Fruit fly (Drosophila melanogaster) whole organism, embryonic: Measurements from ENCODE around the gene Ptp99A.

Source experiments
- Adf1 ChIP-seq: fragments of 200-800 bp; sonication (Bioruptor generic); IDR thresholded peaks from 2 replicates; pipeline ENCODE4 v1.3.6; 2022; ENCODE audit warnings: missing biosample characterization, missing genetic modification characterization
- Atf6 ChIP-seq: fragments of 200-800 bp; sonication (Bioruptor generic); IDR thresholded peaks from 2 replicates; pipeline ENCODE4 v1.3.6; 2022; ENCODE audit warnings: missing biosample characterization, missing genetic modification characterization
- CG10274 ChIP-seq: fragments of 200-800 bp; sonication (Bioruptor generic); optimal IDR thresholded peaks from 3 replicates; lab custom pipeline; 2017; ENCODE audit warnings: missing biosample characterization, mild to moderate bottlenecking, missing genetic modification characterization
- CG1233 ChIP-seq: fragments of 200-800 bp; sonication (Bioruptor generic); optimal IDR thresholded peaks from 4 replicates; lab custom pipeline; 2018; ENCODE audit warnings: missing biosample characterization, mild to moderate bottlenecking, missing genetic modification characterization
- CG12942 ChIP-seq: fragments of 200-800 bp; sonication (Bioruptor generic); optimal IDR thresholded peaks from 3 replicates; lab custom pipeline; 2016; ENCODE audit warnings: missing biosample characterization, missing genetic modification characterization
- CG17568 ChIP-seq: fragments of 200-800 bp; sonication (Bioruptor generic); optimal IDR thresholded peaks from 2 replicates; lab custom pipeline; 2018; ENCODE audit warnings: missing biosample characterization, mild to moderate bottlenecking, missing genetic modification characterization, moderate library complexity
- CG3065 ChIP-seq: fragments of 200-800 bp; sonication (Bioruptor generic); optimal IDR thresholded peaks from 2 replicates; lab custom pipeline; 2016; ENCODE audit warnings: missing biosample characterization, missing genetic modification characterization
- CG31388 ChIP-seq: fragments of 200-800 bp; sonication (Bioruptor generic); optimal IDR thresholded peaks from 2 replicates; lab custom pipeline; 2016; ENCODE audit warnings: missing biosample characterization, missing genetic modification characterization
- CG3281 ChIP-seq: fragments of 200-800 bp; sonication (Bioruptor generic); optimal IDR thresholded peaks from 3 replicates; lab custom pipeline; 2017; ENCODE audit warnings: missing biosample characterization, mild to moderate bottlenecking, missing genetic modification characterization
- CG34376 ChIP-seq: fragments of 200-800 bp; sonication (Bioruptor generic); optimal IDR thresholded peaks from 2 replicates; lab custom pipeline; 2018; ENCODE audit warnings: missing biosample characterization, mild to moderate bottlenecking, missing genetic modification characterization
- CG4360 ChIP-seq: fragments of 200-800 bp; sonication (Bioruptor generic); IDR thresholded peaks from 2 replicates; pipeline ENCODE4 v1.3.6; 2022; ENCODE audit warnings: missing biosample characterization, missing genetic modification characterization
- CG4617 ChIP-seq: fragments of 200-800 bp; sonication (Bioruptor generic); optimal IDR thresholded peaks from 3 replicates; lab custom pipeline; 2016; ENCODE audit warnings: missing biosample characterization, missing genetic modification characterization, borderline replicate concordance
- CG5953 ChIP-seq: fragments of 200-800 bp; sonication (Bioruptor generic); IDR thresholded peaks from 2 replicates; pipeline ENCODE4 v1.3.6; 2022; ENCODE audit warnings: missing biosample characterization, missing genetic modification characterization
- CG6813 ChIP-seq: fragments of 200-800 bp; sonication (Bioruptor generic); optimal IDR thresholded peaks from 2 replicates; lab custom pipeline; 2017; ENCODE audit warnings: missing biosample characterization, missing genetic modification characterization, mild to moderate bottlenecking, moderate library complexity, missing genetic modification reagents
- CG7556 ChIP-seq: fragments of 200-800 bp; sonication (Bioruptor generic); optimal IDR thresholded peaks from 2 replicates; lab custom pipeline; 2017; ENCODE audit warnings: missing biosample characterization, mild to moderate bottlenecking, missing genetic modification characterization
- Dfd ChIP-seq, 2 experiments: fragments of >200 bp; optimal IDR thresholded peaks; 2 replicates each; lab custom pipeline; 2017; ENCODE audit warnings: missing biosample characterization in 2 of 2, missing genetic modification characterization in 2 of 2
- Dref ChIP-seq: fragments of 200-800 bp; sonication (Bioruptor generic); IDR thresholded peaks from 2 replicates; pipeline ENCODE4 v1.3.6; 2022; ENCODE audit warnings: missing biosample characterization, missing genetic modification characterization
- ERR ChIP-seq: fragments of 200-800 bp; sonication (Bioruptor generic); optimal IDR thresholded peaks from 2 replicates; lab custom pipeline; 2016; ENCODE audit warnings: missing biosample characterization, missing genetic modification characterization
- Fer2 ChIP-seq: fragments of 200-800 bp; sonication (Bioruptor generic); optimal IDR thresholded peaks from 2 replicates; lab custom pipeline; 2018; ENCODE audit warnings: missing biosample characterization, mild to moderate bottlenecking, missing genetic modification characterization, moderate library complexity
- Fer3 ChIP-seq: fragments of 200-800 bp; sonication (Bioruptor generic); optimal IDR thresholded peaks from 2 replicates; lab custom pipeline; 2018; ENCODE audit warnings: missing biosample characterization, mild to moderate bottlenecking, missing genetic modification characterization, moderate library complexity
- HmgD ChIP-seq: fragments of 200-800 bp; sonication (Bioruptor generic); optimal IDR thresholded peaks from 3 replicates; lab custom pipeline; 2016; ENCODE audit warnings: missing biosample characterization, missing genetic modification characterization
- Hmr ChIP-seq: fragments of 200-800 bp; sonication (Bioruptor generic); optimal IDR thresholded peaks from 3 replicates; lab custom pipeline; 2017; ENCODE audit warnings: mild to moderate bottlenecking, missing biosample characterization, missing genetic modification reagents, missing genetic modification characterization
- MESR4 ChIP-seq: fragments of 200-800 bp; sonication (Bioruptor generic); optimal IDR thresholded peaks from 2 replicates; lab custom pipeline; 2018; ENCODE audit warnings: missing biosample characterization, mild to moderate bottlenecking, missing genetic modification characterization, moderate library complexity
- NC2α ChIP-seq: fragments of 200-800 bp; sonication (Bioruptor generic); optimal IDR thresholded peaks from 2 replicates; lab custom pipeline; 2016; ENCODE audit warnings: missing biosample characterization, missing genetic modification characterization
- Nf-YC ChIP-seq: fragments of 200-800 bp; optimal IDR thresholded peaks from 3 replicates; lab custom pipeline; 2019; ENCODE audit warnings: missing biosample characterization, mild to moderate bottlenecking, missing genetic modification characterization, moderate library complexity
- Spps ChIP-seq: fragments of 200-800 bp; sonication (Bioruptor generic); optimal IDR thresholded peaks from 2 replicates; lab custom pipeline; 2018; ENCODE audit warnings: missing biosample characterization, mild to moderate bottlenecking, missing genetic modification characterization
- Xrp1 ChIP-seq: fragments of 200-800 bp; sonication (Bioruptor generic); IDR thresholded peaks from 2 replicates; pipeline ENCODE4 v1.3.6; 2022; ENCODE audit warnings: missing biosample characterization, missing genetic modification characterization
- aop ChIP-seq: fragments of 200-800 bp; sonication (Bioruptor generic); IDR thresholded peaks from 2 replicates; pipeline ENCODE4 v1.3.6; 2022; ENCODE audit warnings: missing biosample characterization, missing genetic modification characterization
- ap ChIP-seq: fragments of 200-800 bp; sonication (Bioruptor generic); IDR thresholded peaks from 2 replicates; pipeline ENCODE4 v1.3.6; 2022; ENCODE audit warnings: missing biosample characterization, missing genetic modification characterization
- bigmax ChIP-seq: fragments of 200-800 bp; sonication (Bioruptor generic); optimal IDR thresholded peaks from 2 replicates; lab custom pipeline; 2018; ENCODE audit warnings: missing biosample characterization, mild to moderate bottlenecking, missing genetic modification characterization
- cg ChIP-seq: fragments of 200-800 bp; sonication (Bioruptor generic); optimal IDR thresholded peaks from 3 replicates; lab custom pipeline; 2019; ENCODE audit warnings: missing biosample characterization, mild to moderate bottlenecking, missing genetic modification characterization, moderate library complexity
- ci ChIP-seq: fragments of 200-800 bp; sonication (Bioruptor generic); IDR thresholded peaks from 3 replicates; pipeline ENCODE4 v1.3.6; 2022; ENCODE audit warnings: missing biosample characterization, missing genetic modification characterization
- crp ChIP-seq, 2 experiments: fragments of 200-800 bp; sonication (Bioruptor generic); optimal IDR thresholded peaks; 2 replicates in 1 of 2; 3 replicates in 1 of 2; lab custom pipeline; 2017; ENCODE audit warnings: missing biosample characterization in 2 of 2, missing genetic modification characterization in 2 of 2, mild to moderate bottlenecking in 1 of 2, moderate library complexity in 1 of 2
- dan ChIP-seq: fragments of 200-800 bp; sonication (Bioruptor generic); IDR thresholded peaks from 2 replicates; pipeline ENCODE4 v1.3.6; 2022; ENCODE audit warnings: missing biosample characterization, missing genetic modification characterization
- danr ChIP-seq: fragments of 200-800 bp; sonication (Bioruptor generic); IDR thresholded peaks from 2 replicates; pipeline ENCODE4 v1.3.6; 2022; ENCODE audit warnings: missing biosample characterization, missing genetic modification characterization
- emc ChIP-seq: fragments of 200-800 bp; sonication (Bioruptor generic); optimal IDR thresholded peaks from 2 replicates; lab custom pipeline; 2016; ENCODE audit warnings: missing biosample characterization, missing genetic modification characterization
- fd102C ChIP-seq: fragments of 200-800 bp; sonication (Bioruptor generic); optimal IDR thresholded peaks from 2 replicates; lab custom pipeline; 2018; ENCODE audit warnings: missing biosample characterization, mild to moderate bottlenecking, missing genetic modification characterization, moderate library complexity
- fd3F ChIP-seq: fragments of 200-800 bp; sonication (Bioruptor generic); optimal IDR thresholded peaks from 2 replicates; lab custom pipeline; 2018; ENCODE audit warnings: missing biosample characterization, mild to moderate bottlenecking, missing genetic modification characterization, moderate library complexity
- gcm2 ChIP-seq: fragments of 200-800 bp; sonication (Bioruptor generic); optimal IDR thresholded peaks from 2 replicates; lab custom pipeline; 2016; ENCODE audit warnings: missing biosample characterization, missing genetic modification characterization
- jigr1 ChIP-seq: fragments of 200-800 bp; sonication (Bioruptor generic); IDR thresholded peaks from 3 replicates; pipeline ENCODE4 v1.3.6; 2022; ENCODE audit warnings: missing biosample characterization, missing genetic modification characterization
- kay ChIP-seq: fragments of 200-800 bp; sonication (Bioruptor generic); optimal IDR thresholded peaks from 2 replicates; lab custom pipeline; 2016; ENCODE audit warnings: missing biosample characterization, missing genetic modification characterization
- knrl ChIP-seq: fragments of 200-800 bp; sonication (Bioruptor generic); IDR thresholded peaks from 3 replicates; pipeline ENCODE4 v1.3.6; 2022; ENCODE audit warnings: missing biosample characterization, missing genetic modification characterization; ENCODE audit not compliant: partially characterized antibody
- pzg ChIP-seq: fragments of 200-800 bp; sonication (Bioruptor generic); optimal IDR thresholded peaks from 3 replicates; lab custom pipeline; 2018; ENCODE audit warnings: missing biosample characterization, mild to moderate bottlenecking, missing genetic modification characterization, moderate library complexity
- run ChIP-seq: fragments of 200-800 bp; sonication (Bioruptor generic); optimal IDR thresholded peaks from 3 replicates; lab custom pipeline; 2018; ENCODE audit warnings: missing biosample characterization, mild to moderate bottlenecking, missing genetic modification characterization
- salm ChIP-seq: fragments of 200-800 bp; sonication (Bioruptor generic); optimal IDR thresholded peaks from 2 replicates; lab custom pipeline; 2018; ENCODE audit warnings: missing biosample characterization, mild to moderate bottlenecking, missing genetic modification characterization
- tin ChIP-seq: fragments of 200-800 bp; sonication (Bioruptor generic); optimal IDR thresholded peaks from 3 replicates; lab custom pipeline; 2016; ENCODE audit warnings: missing biosample characterization, missing genetic modification characterization
- tio ChIP-seq: fragments of 200-800 bp; sonication (Bioruptor generic); optimal IDR thresholded peaks from 2 replicates; lab custom pipeline; 2017; ENCODE audit warnings: missing biosample characterization, missing genetic modification characterization, inconsistent platforms
- tup ChIP-seq: fragments of 200-800 bp; sonication (Bioruptor generic); optimal IDR thresholded peaks from 2 replicates; lab custom pipeline; 2016; ENCODE audit warnings: missing biosample characterization, mild to moderate bottlenecking, missing genetic modification characterization, moderate library complexity
- unc-4 ChIP-seq: fragments of 200-800 bp; sonication (Bioruptor generic); IDR thresholded peaks from 2 replicates; pipeline ENCODE4 v1.3.6; 2022; ENCODE audit warnings: missing biosample characterization, missing genetic modification characterization; ENCODE audit not compliant: partially characterized antibody
- zen2 ChIP-seq: fragments of 200-800 bp; sonication (Bioruptor generic); IDR thresholded peaks from 3 replicates; pipeline ENCODE4 v1.3.6; 2022; ENCODE audit warnings: missing biosample characterization, missing genetic modification characterization; ENCODE audit not compliant: partially characterized antibody

Gene Ptp99A

DNA sequence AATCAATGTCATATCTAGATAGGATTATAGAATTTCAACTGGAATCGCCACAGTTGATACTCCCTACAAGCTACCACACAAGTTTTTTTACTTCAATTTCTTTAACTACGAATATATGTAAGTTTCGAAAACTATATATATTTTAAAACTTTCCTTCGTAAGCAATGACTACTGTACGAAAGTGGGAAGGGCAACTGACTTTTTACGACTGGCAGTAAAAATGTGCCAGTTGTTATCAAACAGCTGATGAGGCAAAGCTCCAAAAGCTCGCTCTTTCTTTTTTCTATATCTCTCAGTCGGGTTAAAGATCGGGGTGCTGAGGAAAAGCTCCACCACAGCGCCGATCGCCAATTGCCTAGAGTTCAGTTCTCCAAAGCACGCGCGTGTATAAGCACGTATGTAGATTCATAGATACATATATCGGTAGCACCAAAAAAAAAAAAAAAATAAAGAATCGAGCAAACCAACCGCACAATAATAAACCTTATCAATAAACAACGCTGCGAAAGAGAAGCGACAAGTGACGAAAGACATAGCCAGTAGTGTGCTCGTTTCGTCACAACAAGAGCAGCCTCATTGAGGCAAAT lies 101.6 kb downstream of the Ptp99A start (continued):
- peak; percentile 38 for TF ChIP-seq salm (tag; lab: Kevin White, UChicago)
- no peak for TF ChIP-seq MESR4
- TF ChIP-seq CG31388 (GFP tag; lab: Kevin White, UChicago) = no peak
- TF ChIP-seq Xrp1 (GFP tag; lab: Robert Waterston, UW) = peak; percentile 62
- TF ChIP-seq CG34376 (GFP tag; lab: Kevin White, UChicago) = peak; percentile 88
- 0 out of 2 replicates have a peak, but pooled peaks have one; percentile 15 for TF ChIP-seq CG5953 (GFP tag; lab: Robert Waterston, UW)
- peak; percentile 30; the same call in 1 of the 2 replicates for TF ChIP-seq unc-4 (GFP tag; lab: Robert Waterston, UW)
- TF ChIP-seq dan = no peak
- TF ChIP-seq Hmr (GFP tag; lab: Kevin White, UChicago) = peak; percentile 64
- TF ChIP-seq NC2α (GFP tag; lab: Kevin White, UChicago) = no peak
- no peak for TF ChIP-seq pzg (GFP tag; lab: Kevin White, UChicago)
- TF ChIP-seq zen2 (GFP tag; lab: Robert Waterston, UW) = no peak
- TF ChIP-seq bigmax (GFP tag; lab: Kevin White, UChicago) = no peak
- peak; percentile 9 for TF ChIP-seq kay (GFP tag; lab: Kevin White, UChicago)
- peak; percentile 54 for TF ChIP-seq Nf-YC
- peak; percentile 9 for TF ChIP-seq Fer2 (tag; lab: Kevin White, UChicago)
- TF ChIP-seq CG7556 = peak; percentile 69
- TF ChIP-seq fd3F (GFP tag; lab: Kevin White, UChicago) = peak; percentile 59
- peak; percentile 47 for TF ChIP-seq CG6813 (GFP tag; lab: Kevin White, UChicago)
- TF ChIP-seq Dref (GFP tag; lab: Robert Waterston, UW) = no peak
- TF ChIP-seq tio (GFP tag; lab: Kevin White, UChicago) = no peak
- TF ChIP-seq run = peak; percentile 8
- peak; percentile 10 for TF ChIP-seq ERR
- TF ChIP-seq CG17568 (GFP tag; lab: Kevin White, UChicago) = no peak
- TF ChIP-seq jigr1 = no peak
- TF ChIP-seq danr (GFP tag; lab: Robert Waterston, UW) = no peak
- TF ChIP-seq fd102C = no peak
- TF ChIP-seq aop = no peak
- peak; percentile 51; the same call in 1 of the 2 replicates for TF ChIP-seq Adf1
- no peak for TF ChIP-seq tup (GFP tag; lab: Kevin White, UChicago)
- no peak for TF ChIP-seq ap
- TF ChIP-seq CG3281 (GFP tag; lab: Kevin White, UChicago) = peak; percentile 73
- peak; percentile 51 for TF ChIP-seq CG1233 (GFP tag; lab: Kevin White, UChicago)
- no peak for TF ChIP-seq CG12942 (GFP tag; lab: Kevin White, UChicago)
- TF ChIP-seq Dfd (GFP tag; optimal IDR thresholded peaks at IDR 0.05; lab: Kevin White, UChicago) = no peak
- TF ChIP-seq CG10274 (GFP tag; lab: Kevin White, UChicago) = no peak
- no peak for TF ChIP-seq cg (GFP tag; lab: Kevin White, UChicago)
- peak; percentile 4 for TF ChIP-seq tin (GFP tag; lab: Kevin White, UChicago)
- peak in 1 of 2 experiments; percentile 78 for TF ChIP-seq crp (GFP tag; optimal IDR thresholded peaks at IDR 0.05; lab: Kevin White, UChicago)
- no peak for TF ChIP-seq knrl
- no peak for TF ChIP-seq CG4360 (GFP tag; lab: Robert Waterston, UW)
- peak; percentile 71 for TF ChIP-seq Atf6
- TF ChIP-seq emc (GFP tag; lab: Kevin White, UChicago) = peak; percentile 7
- no peak for TF ChIP-seq CG3065 (GFP tag; lab: Kevin White, UChicago)
- no peak for TF ChIP-seq gcm2 (GFP tag; lab: Kevin White, UChicago)
- TF ChIP-seq CG4617 (GFP tag; lab: Kevin White, UChicago) = no peak
- TF ChIP-seq HmgD (GFP tag; lab: Kevin White, UChicago) = no peak
- TF ChIP-seq ci = peak; percentile 88
- peak; percentile 74 for TF ChIP-seq Fer3 (tag; lab: Kevin White, UChicago)
- TF ChIP-seq Spps (tag; lab: Kevin White, UChicago) = no peak
